Worm (Caenorhabditis elegans) whole organism, young adult: ENCODE results near the gene C01G10.1.

ENCODE experiments used
- B0019.2 ChIP-seq: fragments of 200-800 bp; sonication (Bioruptor generic); conservative IDR thresholded peaks from 2 replicates; pipeline ENCODE4 v1.3.6; 2022; ENCODE audit warnings: missing genetic modification reagents, missing genetic modification characterization, missing compliant biosample characterization
- B0336.3 ChIP-seq: fragments of 200-800 bp; sonication (Bioruptor generic); IDR thresholded peaks from 2 replicates; pipeline ENCODE4 v1.3.6; 2022; ENCODE audit warnings: missing genetic modification characterization, missing compliant biosample characterization
- C17E4.6 ChIP-seq: fragments of 200-800 bp; sonication (Bioruptor generic); IDR thresholded peaks from 2 replicates; pipeline ENCODE4 v1.3.6; 2022; ENCODE audit warnings: missing genetic modification reagents, missing genetic modification characterization, missing compliant biosample characterization
- D2030.7 ChIP-seq: fragments of 200-800 bp; sonication (Bioruptor generic); IDR thresholded peaks from 2 replicates; pipeline ENCODE4 v1.3.6; 2022; ENCODE audit warnings: missing genetic modification reagents, missing genetic modification characterization, missing compliant biosample characterization
- F22D6.2 ChIP-seq: sonication (generic microtip); optimal IDR thresholded peaks from 2 replicates; lab custom pipeline; 2016; ENCODE audit warnings: mild to moderate bottlenecking, missing genetic modification characterization, missing compliant biosample characterization
- F37B4.10 ChIP-seq: fragments of 200-800 bp; sonication (Bioruptor generic); IDR thresholded peaks from 2 replicates; pipeline ENCODE4 v1.3.6; 2022; ENCODE audit warnings: missing genetic modification characterization, missing compliant biosample characterization
- F55B11.4 ChIP-seq: sonication (generic microtip); optimal IDR thresholded peaks from 2 replicates; lab custom pipeline; 2016; ENCODE audit warnings: missing compliant biosample characterization, missing genetic modification characterization, borderline replicate concordance; ENCODE audit not compliant: insufficient read depth
- aptf-3 ChIP-seq: fragments of 200-800 bp; sonication (Bioruptor generic); IDR thresholded peaks from 2 replicates; pipeline ENCODE4 v1.3.6; 2022; ENCODE audit warnings: missing genetic modification characterization, missing compliant biosample characterization
- athp-1 ChIP-seq: sonication (generic microtip); optimal IDR thresholded peaks from 2 replicates; lab custom pipeline; 2017; ENCODE audit warnings: mild to moderate bottlenecking, missing genetic modification characterization, missing compliant biosample characterization
- attf-5 ChIP-seq: fragments of 200-800 bp; sonication (Bioruptor generic); optimal IDR thresholded peaks from 2 replicates; lab custom pipeline; 2018; ENCODE audit warnings: mild to moderate bottlenecking, missing genetic modification characterization, missing compliant biosample characterization
- cebp-1 ChIP-seq, 2 experiments: fragments of 200-800 bp in 1 of 2; sonication (Bioruptor generic) in 1 of 2; sonication (generic microtip) in 1 of 2; IDR thresholded peaks in 1 of 2; optimal IDR thresholded peaks in 1 of 2; 2 replicates each; pipeline versions ENCODE4 v1.3.6 to Lab custom; 2017 to 2022; ENCODE audit warnings: missing compliant biosample characterization in 2 of 2, missing genetic modification characterization in 2 of 2, mild to moderate bottlenecking in 1 of 2, missing genetic modification reagents in 1 of 2, moderate library complexity in 1 of 2
- cebp-2 ChIP-seq: fragments of 200-800 bp; sonication (Bioruptor generic); IDR thresholded peaks from 2 replicates; pipeline ENCODE4 v1.3.6; 2022; ENCODE audit warnings: missing genetic modification characterization, missing compliant biosample characterization
- ceh-27 ChIP-seq: fragments of 200-800 bp; sonication (Bioruptor generic); optimal IDR thresholded peaks from 2 replicates; lab custom pipeline; 2018; ENCODE audit warnings: mild to moderate bottlenecking, missing genetic modification characterization, moderate library complexity, missing compliant biosample characterization
- die-1 ChIP-seq: sonication (generic microtip); optimal IDR thresholded peaks from 2 replicates; lab custom pipeline; 2016; ENCODE audit warnings: missing genotype, mild to moderate bottlenecking, missing genetic modification characterization, missing compliant biosample characterization
- dox-1 ChIP-seq: fragments of 200-800 bp; sonication (Bioruptor generic); IDR thresholded peaks from 2 replicates; pipeline ENCODE4 v1.3.6; 2022; ENCODE audit warnings: missing genetic modification reagents, missing genetic modification characterization, missing compliant biosample characterization
- dpff-1 ChIP-seq: sonication (generic microtip); optimal IDR thresholded peaks from 2 replicates; lab custom pipeline; 2017; ENCODE audit warnings: mild to moderate bottlenecking, missing genetic modification characterization, missing compliant biosample characterization
- egl-44 ChIP-seq: fragments of 200-800 bp; sonication (Bioruptor generic); IDR thresholded peaks from 2 replicates; pipeline ENCODE4 v1.3.6; 2022; ENCODE audit warnings: missing genetic modification reagents, missing genetic modification characterization, missing compliant biosample characterization
- egrh-3 ChIP-seq: fragments of 200-800 bp; sonication (Bioruptor generic); IDR thresholded peaks from 2 replicates; pipeline ENCODE4 v1.3.6; 2022; ENCODE audit warnings: missing genetic modification reagents, missing genetic modification characterization, missing compliant biosample characterization
- ets-4 ChIP-seq: fragments of 200-800 bp; sonication (Bioruptor generic); optimal IDR thresholded peaks from 2 replicates; lab custom pipeline; 2018; ENCODE audit warnings: mild to moderate bottlenecking, missing genetic modification characterization, missing compliant biosample characterization
- fkh-3 ChIP-seq: sonication (generic microtip); optimal IDR thresholded peaks from 2 replicates; lab custom pipeline; 2016; ENCODE audit warnings: mild to moderate bottlenecking, missing genetic modification characterization, missing compliant biosample characterization
- hmg-1.2 ChIP-seq: fragments of 200-800 bp; sonication (Bioruptor generic); IDR thresholded peaks from 2 replicates; pipeline ENCODE4 v1.3.6; 2022; ENCODE audit warnings: missing genetic modification reagents, missing genetic modification characterization, missing compliant biosample characterization
- hmg-20 ChIP-seq: fragments of 200-800 bp; sonication (Bioruptor generic); IDR thresholded peaks from 2 replicates; pipeline ENCODE4 v1.3.6; 2022; ENCODE audit warnings: missing genetic modification reagents, missing genetic modification characterization, missing compliant biosample characterization
- lag-1 ChIP-seq: fragments of 200-800 bp; sonication (Bioruptor generic); IDR thresholded peaks from 2 replicates; pipeline ENCODE4 v1.3.6; 2022; ENCODE audit warnings: missing genetic modification reagents, missing genetic modification characterization, missing compliant biosample characterization
- lin-40 ChIP-seq: sonication (generic microtip); optimal IDR thresholded peaks from 2 replicates; lab custom pipeline; 2016; ENCODE audit warnings: missing genetic modification characterization, mild to moderate bottlenecking, missing compliant biosample characterization, missing genotype, missing genetic modification reagents
- lin-54 ChIP-seq: fragments of 200-800 bp; sonication (Bioruptor generic); optimal IDR thresholded peaks from 2 replicates; lab custom pipeline; 2018; ENCODE audit warnings: mild to moderate bottlenecking, missing genetic modification characterization, missing compliant biosample characterization
- lsl-1 ChIP-seq: fragments of 200-800 bp; sonication (Bioruptor generic); optimal IDR thresholded peaks from 2 replicates; lab custom pipeline; 2018; ENCODE audit warnings: mild to moderate bottlenecking, missing genetic modification characterization, moderate library complexity, missing compliant biosample characterization
- madf-10 ChIP-seq: sonication (generic microtip); optimal IDR thresholded peaks from 2 replicates; lab custom pipeline; 2016; ENCODE audit warnings: mild to moderate bottlenecking, missing genetic modification characterization, missing compliant biosample characterization
- madf-6 ChIP-seq: fragments of 200-800 bp; sonication (Bioruptor generic); IDR thresholded peaks from 2 replicates; pipeline ENCODE4 v1.3.6; 2022; ENCODE audit warnings: missing genetic modification reagents, missing genetic modification characterization, missing compliant biosample characterization
- mcd-1 ChIP-seq: fragments of 200-800 bp; sonication (Bioruptor generic); IDR thresholded peaks from 2 replicates; pipeline ENCODE4 v1.3.6; 2022; ENCODE audit warnings: missing genetic modification reagents, missing genetic modification characterization, missing compliant biosample characterization
- nfya-1 ChIP-seq: sonication (generic microtip); optimal IDR thresholded peaks from 2 replicates; lab custom pipeline; 2017; ENCODE audit warnings: antibody characterized with exemption, missing compliant biosample characterization, missing genetic modification characterization, borderline replicate concordance; ENCODE audit not compliant: insufficient read depth
- nfyb-1 ChIP-seq: fragments of 200-800 bp; sonication (Bioruptor generic); IDR thresholded peaks from 2 replicates; pipeline ENCODE4 v1.3.6; 2022; ENCODE audit warnings: missing genetic modification reagents, missing genetic modification characterization, missing compliant biosample characterization
- nhr-27 ChIP-seq: fragments of 200-800 bp; sonication (Bioruptor generic); optimal IDR thresholded peaks from 2 replicates; lab custom pipeline; 2018; ENCODE audit warnings: mild to moderate bottlenecking, missing genetic modification characterization, moderate library complexity, missing compliant biosample characterization
- nhr-90 ChIP-seq: sonication (generic microtip); optimal IDR thresholded peaks from 2 replicates; lab custom pipeline; 2016; ENCODE audit warnings: missing genotype, mild to moderate bottlenecking, missing genetic modification characterization, missing compliant biosample characterization
- repo-1 ChIP-seq: sonication (generic microtip); optimal IDR thresholded peaks from 2 replicates; lab custom pipeline; 2017; ENCODE audit warnings: mild to moderate bottlenecking, missing genetic modification characterization, missing compliant biosample characterization
- sdz-38 ChIP-seq: sonication (generic microtip); optimal IDR thresholded peaks from 2 replicates; lab custom pipeline; 2016; ENCODE audit warnings: missing genotype, missing genetic modification characterization, missing compliant biosample characterization
- sea-2 ChIP-seq: fragments of 200-800 bp; sonication (Bioruptor generic); IDR thresholded peaks from 2 replicates; pipeline ENCODE4 v1.3.6; 2022; ENCODE audit warnings: missing genetic modification characterization, missing compliant biosample characterization
- snpc-4 ChIP-seq, 5 experiments: fragments of 150-350 bp in 1 of 5; sonication (generic microtip) in 4 of 5; optimal IDR thresholded peaks; 2 replicates each; lab custom pipeline; 2014 to 2018; ENCODE audit warnings: missing genetic modification characterization in 5 of 5, missing biosample characterization in 3 of 5, antibody characterized with exemption in 2 of 5, mild to moderate bottlenecking in 2 of 5, missing compliant biosample characterization in 2 of 5, missing genotype in 2 of 5, moderate library complexity in 2 of 5, missing genetic modification reagents in 1 of 5
- tbp1 ChIP-seq: fragments of 200-800 bp; sonication (Bioruptor generic); optimal IDR thresholded peaks from 2 replicates; lab custom pipeline; 2018; ENCODE audit warnings: mild to moderate bottlenecking, missing genetic modification characterization, missing compliant biosample characterization
- tlf-1 ChIP-seq: fragments of 200-800 bp; sonication (Bioruptor generic); optimal IDR thresholded peaks from 2 replicates; lab custom pipeline; 2018; ENCODE audit warnings: mild to moderate bottlenecking, missing genetic modification characterization, missing compliant biosample characterization
- zfh-2 ChIP-seq: fragments of 200-800 bp; sonication (Bioruptor generic); conservative IDR thresholded peaks from 2 replicates; pipeline ENCODE4 v1.3.6; 2022; ENCODE audit warnings: missing genetic modification reagents, missing genetic modification characterization, missing compliant biosample characterization
- ztf-6 ChIP-seq: fragments of 200-800 bp; sonication (Bioruptor generic); IDR thresholded peaks from 2 replicates; pipeline ENCODE4 v1.3.6; 2022; ENCODE audit warnings: missing genetic modification reagents, missing genetic modification characterization, missing compliant biosample characterization

The C01G10.1 gene

ce11 chrV:15067165-15067564 is 32.4 kb upstream of the C01G10.1 start, which contains the start of gene C25D7.10:
Gene C25D7.10, plus strand, starts transcription at chrV:15067465.
- TF ChIP-seq cebp-2 (0 out of 2 replicates have a peak, but pooled peaks have one; percentile 65), madf-6 (GFP tag; lab: Robert Waterston, UW) (0 out of 2 replicates have a peak, but pooled peaks have one; percentile 23), F55B11.4 (tag; lab: Kevin White, UChicago) (no peak)

DNA sequence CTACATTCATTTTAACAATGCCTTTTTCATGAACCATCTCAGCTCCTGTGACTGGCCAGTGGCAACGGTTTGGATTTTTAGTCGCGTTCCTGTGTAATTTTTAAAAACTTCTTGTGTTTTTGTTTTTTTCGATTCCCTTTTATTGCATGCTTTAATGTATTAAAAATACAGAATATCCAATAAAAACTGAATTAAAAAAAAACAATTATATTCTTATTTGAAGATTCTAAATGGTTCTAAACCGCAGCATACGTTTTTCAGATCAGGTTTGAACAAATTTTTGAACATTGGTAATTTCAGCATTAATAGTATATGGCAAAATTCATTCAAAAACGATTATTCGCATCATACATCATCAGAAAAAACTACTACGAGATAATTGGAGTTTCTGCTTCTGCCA is 31.2 kb upstream of the C01G10.1 start, which contains the start of gene dnj-3:
dnj-3 (plus strand) TSS at position 301 of the 400 bp plus-strand sequence.
- TF ChIP-seq dpff-1 (no peak), lin-54 (GFP tag; lab: Kevin White, UChicago) (no peak), fkh-3 (tag; lab: Kevin White, UChicago) (no peak), C17E4.6 (GFP tag; lab: Robert Waterston, UW) (no peak), nhr-90 (no peak), tbp1 (GFP tag; lab: Kevin White, UChicago) (no peak), ets-4 (GFP tag; lab: Kevin White, UChicago) (no peak), F22D6.2 (no peak), nfyb-1 (no peak), attf-5 (GFP tag; lab: Kevin White, UChicago) (no peak), aptf-3 (GFP tag; lab: Robert Waterston, UW) (no peak), athp-1 (tag; lab: Kevin White, UChicago) (no peak), die-1 (tag; lab: Kevin White, UChicago) (no peak), snpc-4 (GFP tag; optimal IDR thresholded peaks at IDR 0.05; lab: Kevin White, UChicago) (no peak), snpc-4 (tag; optimal IDR thresholded peaks at IDR 0.05; lab: Kevin White, UChicago) (no peak), B0019.2 (GFP tag; lab: Robert Waterston, UW) (no peak), egl-44 (GFP tag; lab: Robert Waterston, UW) (no peak), madf-10 (tag; lab: Kevin White, UChicago) (no peak), dox-1 (GFP tag; lab: Robert Waterston, UW) (no peak), nfya-1 (tag; lab: Kevin White, UChicago) (no peak)
- TF ChIP-seq, all 124 proteins: peak for 0

ce11 chrV:15069435-15069985 is 30.0 kb upstream of the C01G10.1 start:
- no peak for TF ChIP-seq lag-1 (GFP tag; lab: Robert Waterston, UW)
- TF ChIP-seq nhr-27 (tag; lab: Kevin White, UChicago): no peak
- TF ChIP-seq lsl-1 (GFP tag; lab: Kevin White, UChicago): peak; percentile 62
- peak; percentile 42; the same call in 1 of the 2 replicates for TF ChIP-seq D2030.7
- TF ChIP-seq ztf-6 (GFP tag; lab: Robert Waterston, UW): no peak
- TF ChIP-seq sdz-38 (tag; lab: Kevin White, UChicago): no peak

ce11 chrV:15071015-15071810 is 28.3 kb upstream of the C01G10.1 start, which contains the start of gene unc-76:
Gene unc-76, plus strand, starts transcription at chrV:15071760.
- TF ChIP-seq cebp-1 (GFP tag; IDR thresholded peaks at IDR 0.05; lab: Robert Waterston, UW): no peak
- peak; percentile 67 for TF ChIP-seq cebp-1 (tag; optimal IDR thresholded peaks at IDR 0.05; lab: Kevin White, UChicago)
- no peak for TF ChIP-seq repo-1 (tag; lab: Kevin White, UChicago)
- TF ChIP-seq zfh-2: peak; percentile 53; the same call in 1 of the 2 replicates
- 0 out of 2 replicates have a peak, but pooled peaks have one; percentile 15 for TF ChIP-seq egrh-3 (GFP tag; lab: Robert Waterston, UW)
- TF ChIP-seq hmg-20 (GFP tag; lab: Robert Waterston, UW): no peak
- TF ChIP-seq lin-40 (tag; lab: Kevin White, UChicago): peak; percentile 76
- peak; percentile 20 for TF ChIP-seq madf-10 (tag; lab: Kevin White, UChicago)
- TF ChIP-seq tlf-1 (GFP tag; lab: Kevin White, UChicago): no peak
- peak; percentile 51 for TF ChIP-seq mcd-1 (GFP tag; lab: Robert Waterston, UW)
- TF ChIP-seq ceh-27 (GFP tag; lab: Kevin White, UChicago): peak; percentile 13
- TF ChIP-seq hmg-1.2 (GFP tag; lab: Robert Waterston, UW): peak; percentile 69
- peak; percentile 38 for TF ChIP-seq attf-5 (GFP tag; lab: Kevin White, UChicago)
- peak; percentile 39; the same call in 1 of the 2 replicates for TF ChIP-seq B0336.3 (GFP tag; lab: Robert Waterston, UW)
- TF ChIP-seq F55B11.4 (tag; lab: Kevin White, UChicago): no peak
- no peak for TF ChIP-seq F37B4.10 (GFP tag; lab: Robert Waterston, UW)
- TF ChIP-seq sea-2: no peak
